Worm (Caenorhabditis elegans): ENCODE measurements around the gene B0336.7.

ce11 chrIII:5717173-5717748, 20.1 kb upstream of the B0336.7 start:
- no peak for TF ChIP-seq nhr-237 (tag; optimal IDR thresholded peaks at IDR 0.05)
- TF ChIP-seq lir-3 (tag; optimal IDR thresholded peaks at IDR 0.05), result no peak
- no peak for TF ChIP-seq lsy-2 (tag; optimal IDR thresholded peaks at IDR 0.05)

All from whole organism, L4 larva.